Worm (Caenorhabditis elegans) whole organism, L2 larva: ENCODE data around the gene lurp-3.
A peak's percentile ranks its signal among the peaks of the same experiment; 100 is the strongest.

Experiments used
- ZK546.5 ChIP-seq: sonication (generic microtip); optimal IDR thresholded peaks from 2 replicates; lab custom pipeline; 2017; ENCODE audit warnings: missing biosample characterization, missing genetic modification characterization
- aly-2 ChIP-seq: fragments of 150-350 bp; optimal IDR thresholded peaks from 2 replicates; lab custom pipeline; 2014; ENCODE audit warnings: missing biosample characterization, missing genetic modification characterization
- lin-11 ChIP-seq: fragments of 150-350 bp; sonication (generic microtip); optimal IDR thresholded peaks from 2 replicates; lab custom pipeline; 2014; ENCODE audit warnings: missing biosample characterization, missing genetic modification characterization, inconsistent platforms, mixed read lengths
- lin-39 ChIP-seq: fragments of 150-350 bp; optimal IDR thresholded peaks from 2 replicates; lab custom pipeline; 2014; ENCODE audit warnings: missing biosample characterization, missing genetic modification reagents, missing genetic modification characterization
- mab-5 ChIP-seq: fragments of 150-350 bp; optimal IDR thresholded peaks from 2 replicates; lab custom pipeline; 2014; ENCODE audit warnings: missing biosample characterization, missing genetic modification characterization
- nhr-12 ChIP-seq: fragments of 150-350 bp; optimal IDR thresholded peaks from 2 replicates; lab custom pipeline; 2014; ENCODE audit warnings: missing biosample characterization, missing genetic modification characterization
- nhr-77 ChIP-seq: fragments of 150-350 bp; optimal IDR thresholded peaks from 2 replicates; lab custom pipeline; 2014; ENCODE audit warnings: missing biosample characterization, missing genetic modification characterization

DNA sequence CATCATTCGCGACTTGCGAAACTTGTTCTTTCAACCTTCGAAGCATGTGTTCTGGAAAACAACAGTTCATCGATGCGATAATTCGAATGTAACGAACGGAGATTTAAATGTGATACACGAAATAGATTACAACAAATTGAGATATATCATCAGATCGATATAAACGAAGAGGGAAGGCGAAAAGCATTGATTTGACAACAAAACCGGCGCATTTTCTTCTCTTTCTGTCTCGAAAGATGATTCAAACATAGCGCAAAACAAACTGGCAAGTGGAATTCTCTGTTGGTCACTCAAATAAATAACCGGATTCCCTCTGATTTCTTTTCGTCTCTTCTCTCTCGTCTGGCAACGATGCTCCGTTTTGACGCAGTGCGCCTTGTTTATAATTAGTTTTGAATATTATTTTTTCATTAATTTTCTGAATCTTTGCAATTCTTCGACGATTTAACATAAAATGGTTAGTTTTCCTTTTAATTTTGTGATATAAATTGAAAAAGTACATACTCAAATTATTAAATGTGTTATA is 41.8 kb downstream of the lurp-3 start, which contains the start of the genes eea-1 and gut-2:
- TF ChIP-seq ZK546.5 (tag; lab: Kevin White, UChicago) (no peak), lin-39 (tag; lab: Kevin White, UChicago) (no peak), nhr-77 (tag; lab: Kevin White, UChicago) (no peak), nhr-12 (no peak), mab-5 (tag; lab: Kevin White, UChicago) (peak; percentile 58), aly-2 (tag; lab: Kevin White, UChicago) (no peak), lin-11 (tag; lab: Kevin White, UChicago) (peak; percentile 15)
